Fruit fly (Drosophila melanogaster) whole organism, wandering third instar larva: ENCODE results near the gene SrpRalpha.

Experiments
- Abd-B ChIP-seq: fragments of >200 bp; optimal IDR thresholded peaks from 2 replicates; lab custom pipeline; 2017; ENCODE audit warnings: missing biosample characterization, missing genetic modification characterization
- CG32264 ChIP-seq: fragments of 200-800 bp; sonication (Bioruptor generic); optimal IDR thresholded peaks from 2 replicates; lab custom pipeline; 2016; ENCODE audit warnings: missing biosample characterization, missing genetic modification characterization
- CG9705 ChIP-seq: fragments of 200-800 bp; sonication (Bioruptor generic); optimal IDR thresholded peaks from 2 replicates; lab custom pipeline; 2018; ENCODE audit warnings: missing biosample characterization, mild to moderate bottlenecking, missing genetic modification characterization
- CrebA ChIP-seq: fragments of 200-800 bp; sonication (Bioruptor generic); optimal IDR thresholded peaks from 2 replicates; lab custom pipeline; 2016; ENCODE audit warnings: missing biosample characterization, mild to moderate bottlenecking, missing genetic modification characterization, borderline replicate concordance
- Dfd ChIP-seq: fragments of >200 bp; optimal IDR thresholded peaks from 2 replicates; lab custom pipeline; 2017; ENCODE audit warnings: missing biosample characterization, missing genetic modification characterization
- Dif ChIP-seq: fragments of 200-275, 200-300 bp; sonication (Bioruptor generic); optimal IDR thresholded peaks from 2 replicates; lab custom pipeline; 2018; ENCODE audit warnings: missing biosample characterization, missing genetic modification characterization; ENCODE audit not compliant: partially characterized antibody
- GATAd ChIP-seq: sonication (Bioruptor generic); optimal IDR thresholded peaks from 2 replicates; lab custom pipeline; 2016; ENCODE audit warnings: missing biosample characterization, missing genetic modification characterization
- Hnf4 ChIP-seq: fragments of 200-800 bp; sonication (Bioruptor generic); optimal IDR thresholded peaks from 2 replicates; lab custom pipeline; 2016; ENCODE audit warnings: missing biosample characterization, mild to moderate bottlenecking, missing genetic modification characterization
- Hr78 ChIP-seq: fragments of >200 bp; optimal IDR thresholded peaks from 2 replicates; lab custom pipeline; 2017; ENCODE audit warnings: missing biosample characterization, missing genetic modification characterization
- Hr83 ChIP-seq: fragments of 200-300 bp; sonication (Bioruptor generic); optimal IDR thresholded peaks from 2 replicates; lab custom pipeline; 2016; ENCODE audit warnings: missing biosample characterization, mild to moderate bottlenecking, missing genetic modification characterization, moderate library complexity; ENCODE audit not compliant: poor library complexity, severe bottlenecking
- Jra ChIP-seq: sonication (Bioruptor generic); optimal IDR thresholded peaks from 2 replicates; lab custom pipeline; 2016; ENCODE audit warnings: missing biosample characterization, missing genetic modification characterization
- Myc ChIP-seq: fragments of >200 bp; optimal IDR thresholded peaks from 2 replicates; lab custom pipeline; 2017
- N ChIP-seq: fragments of >200 bp; optimal IDR thresholded peaks from 2 replicates; lab custom pipeline; 2018; ENCODE audit warnings: missing biosample characterization, missing external identifiers, missing genetic modification characterization
- OdsH ChIP-seq: fragments of 200-800 bp; sonication (Bioruptor generic); optimal IDR thresholded peaks from 2 replicates; lab custom pipeline; 2016; ENCODE audit warnings: missing biosample characterization, mild to moderate bottlenecking, missing genetic modification characterization
- Rel ChIP-seq, 2 experiments: fragments of 200-800 bp; sonication (Bioruptor generic) in 1 of 2; optimal IDR thresholded peaks; 2 replicates in 1 of 2; 3 replicates in 1 of 2; lab custom pipeline; 2016 to 2019; ENCODE audit warnings: mild to moderate bottlenecking in 2 of 2, missing biosample characterization in 2 of 2, missing genetic modification characterization in 2 of 2, moderate library complexity in 1 of 2
- Sp1 ChIP-seq: fragments of 200-800 bp; sonication (Bioruptor generic); optimal IDR thresholded peaks from 3 replicates; lab custom pipeline; 2019; ENCODE audit warnings: missing biosample characterization, mild to moderate bottlenecking, missing genetic modification characterization, moderate library complexity
- Vsx2 ChIP-seq: fragments of 200-300, 225-300 bp; sonication (Bioruptor generic); optimal IDR thresholded peaks from 2 replicates; lab custom pipeline; 2018; ENCODE audit warnings: missing biosample characterization, missing genetic modification characterization; ENCODE audit not compliant: partially characterized antibody
- br ChIP-seq: fragments of 200-800 bp; sonication (Bioruptor generic); optimal IDR thresholded peaks from 2 replicates; lab custom pipeline; 2016; ENCODE audit warnings: missing biosample characterization, missing genetic modification characterization
- dl ChIP-seq, 2 experiments: fragments of 175-275, 200-275 bp in 1 of 2; fragments of 200-275 bp in 1 of 2; sonication (Bioruptor generic); optimal IDR thresholded peaks; lab custom pipeline; 2018; ENCODE audit warnings: mild to moderate bottlenecking in 2 of 2, missing biosample characterization in 2 of 2, missing genetic modification characterization in 2 of 2, moderate library complexity in 2 of 2; ENCODE audit not compliant: partially characterized antibody in 2 of 2, insufficient read depth in 1 of 2
- dsf ChIP-seq: sonication (Bioruptor generic); optimal IDR thresholded peaks from 2 replicates; lab custom pipeline; 2016; ENCODE audit warnings: missing biosample characterization, missing genetic modification characterization, borderline replicate concordance
- ey ChIP-seq: fragments of 200-800 bp; sonication (Bioruptor generic); optimal IDR thresholded peaks from 2 replicates; lab custom pipeline; 2016; ENCODE audit warnings: missing biosample characterization, missing genetic modification characterization
- fru ChIP-seq: fragments of 200-800 bp; sonication (Bioruptor generic); optimal IDR thresholded peaks from 3 replicates; lab custom pipeline; 2016; ENCODE audit warnings: missing biosample characterization, mild to moderate bottlenecking, missing genetic modification characterization
- jim ChIP-seq: fragments of 175-275, 200-325 bp; sonication (Bioruptor generic); optimal IDR thresholded peaks from 2 replicates; lab custom pipeline; 2016; ENCODE audit warnings: missing biosample characterization, mild to moderate bottlenecking, missing genetic modification characterization
- pan ChIP-seq: fragments of >200 bp; optimal IDR thresholded peaks from 2 replicates; lab custom pipeline; 2017
- psq ChIP-seq: fragments of 200-800 bp; sonication (Bioruptor generic); optimal IDR thresholded peaks from 3 replicates; lab custom pipeline; 2017; ENCODE audit warnings: missing biosample characterization, mild to moderate bottlenecking, missing genetic modification characterization, moderate library complexity
- rgr ChIP-seq: fragments of 200-800 bp; sonication (Bioruptor generic); optimal IDR thresholded peaks from 3 replicates; lab custom pipeline; 2016; ENCODE audit warnings: missing biosample characterization, mild to moderate bottlenecking, missing genetic modification characterization
- sage ChIP-seq: fragments of 200-800 bp; sonication (Bioruptor generic); optimal IDR thresholded peaks from 2 replicates; lab custom pipeline; 2016; ENCODE audit warnings: missing biosample characterization, mild to moderate bottlenecking, missing genetic modification characterization
- sv ChIP-seq: fragments of 200-800 bp; sonication (Bioruptor generic); optimal IDR thresholded peaks from 3 replicates; lab custom pipeline; 2016; ENCODE audit warnings: missing biosample characterization, missing genetic modification characterization
- tai ChIP-seq: sonication (Bioruptor generic); optimal IDR thresholded peaks from 2 replicates; lab custom pipeline; 2016; ENCODE audit warnings: missing biosample characterization, missing genetic modification characterization
- usp ChIP-seq: fragments of >200 bp; optimal IDR thresholded peaks from 2 replicates; lab custom pipeline; 2017; ENCODE audit warnings: missing biosample characterization, missing genetic modification characterization
- woc ChIP-seq: sonication (Bioruptor generic); optimal IDR thresholded peaks from 2 replicates; lab custom pipeline; 2016; ENCODE audit warnings: missing biosample characterization, mild to moderate bottlenecking, missing genetic modification characterization

The SrpRalpha gene

dm6 chrX:11144575-11144974 lies 15.7 kb upstream of the SrpRalpha start:
- TF ChIP-seq Dif (no peak), Dfd (GFP tag; lab: Kevin White, UChicago) (no peak), Myc (lab: Kevin White, UChicago) (no peak), pan (no peak), CG32264 (GFP tag; lab: Kevin White, UChicago) (no peak), Hr83 (no peak), GATAd (no peak), usp (GFP tag; lab: Kevin White, UChicago) (no peak), woc (no peak), jim (no peak), CrebA (GFP tag; lab: Kevin White, UChicago) (no peak), sage (GFP tag; lab: Kevin White, UChicago) (no peak), br (GFP tag; lab: Kevin White, UChicago) (no peak)
- TF ChIP-seq, all 38 proteins: peak for 0

dm6 chrX:11143820-11144219 lies 14.9 kb upstream of the SrpRalpha start, which contains the start of gene CG15201:
TSS of gene CG15201 (plus strand) at chrX:11144120.
- TF ChIP-seq Sp1 (GFP tag; lab: Kevin White, UChicago) (no peak), jim (no peak), dl (GFP tag; optimal IDR thresholded peaks at IDR 0.05; lab: Kevin White, UChicago; ENCODE audit: insufficient read depth in 1 of 2, partially characterized antibody in 2 of 2) (no peak), sage (GFP tag; lab: Kevin White, UChicago) (no peak), Rel (GFP tag; optimal IDR thresholded peaks at IDR 0.05; lab: Kevin White, UChicago) (no peak), Rel (tag; optimal IDR thresholded peaks at IDR 0.05; lab: Kevin White, UChicago) (no peak), CG9705 (GFP tag; lab: Kevin White, UChicago) (no peak), usp (GFP tag; lab: Kevin White, UChicago) (no peak), Dfd (GFP tag; lab: Kevin White, UChicago) (no peak), OdsH (no peak)

- no peak for TF ChIP-seq Rel (GFP tag; optimal IDR thresholded peaks at IDR 0.05; lab: Kevin White, UChicago)
- TF ChIP-seq Rel (tag; optimal IDR thresholded peaks at IDR 0.05; lab: Kevin White, UChicago), result no peak
- no peak for TF ChIP-seq Abd-B (GFP tag; lab: Kevin White, UChicago)
- TF ChIP-seq rgr, result no peak
- TF ChIP-seq ey (GFP tag; lab: Kevin White, UChicago), result no peak
- no peak for TF ChIP-seq tai (GFP tag; lab: Kevin White, UChicago)
- no peak for TF ChIP-seq Hnf4
- no peak for TF ChIP-seq Dif
- no peak for TF ChIP-seq Myc (lab: Kevin White, UChicago)
- TF ChIP-seq fru, result no peak
- TF ChIP-seq sage (GFP tag; lab: Kevin White, UChicago), result no peak
- no peak for TF ChIP-seq dsf (GFP tag; lab: Kevin White, UChicago)
- no peak for TF ChIP-seq CG9705 (GFP tag; lab: Kevin White, UChicago)
- TF ChIP-seq Jra, result no peak
- TF ChIP-seq Vsx2 (GFP tag; lab: Kevin White, UChicago), result no peak
- no peak for TF ChIP-seq usp (GFP tag; lab: Kevin White, UChicago)
- TF ChIP-seq N, result no peak
- no peak for TF ChIP-seq pan
- no peak for TF ChIP-seq sv
- TF ChIP-seq Dfd (GFP tag; lab: Kevin White, UChicago), result no peak
Measured at dm6 chrX:11141785-11142591, 13.1 kb upstream of the SrpRalpha start, which contains the start of the genes CG15199 and CG15202. TSS of gene CG15199 (minus strand) at chrX:11141835. TSS of gene CG15202 (plus strand) at chrX:11142541.

- TF ChIP-seq Hr78 (GFP tag; lab: Kevin White, UChicago) (no peak), N (no peak), ey (GFP tag; lab: Kevin White, UChicago) (no peak), dl (GFP tag; optimal IDR thresholded peaks at IDR 0.05; lab: Kevin White, UChicago; ENCODE audit: insufficient read depth in 1 of 2, partially characterized antibody in 2 of 2) (no peak), CrebA (GFP tag; lab: Kevin White, UChicago) (no peak), woc (no peak), Hr83 (no peak), Myc (lab: Kevin White, UChicago) (no peak), br (GFP tag; lab: Kevin White, UChicago) (no peak), sage (GFP tag; lab: Kevin White, UChicago) (no peak), Jra (no peak), psq (GFP tag; lab: Kevin White, UChicago) (no peak), Vsx2 (GFP tag; lab: Kevin White, UChicago) (no peak)
Measured at dm6 chrX:11140163-11140562, 11.3 kb upstream of the SrpRalpha start, which contains the start of gene ssp7. TSS of gene ssp7 (minus strand) at chrX:11140263.
